Fruit fly (Drosophila melanogaster) whole organism, embryonic: ENCODE results near the gene CG32373.
A peak's percentile ranks its signal among the peaks of the same experiment; 100 is the strongest.

ENCODE experiments used
- Blimp-1 ChIP-seq: fragments of 200-800 bp; sonication (Bioruptor generic); optimal IDR thresholded peaks from 3 replicates; lab custom pipeline; 2018; ENCODE audit warnings: missing biosample characterization, missing genetic modification characterization, mild to moderate bottlenecking, moderate library complexity, missing genetic modification reagents
- CG11695 ChIP-seq: fragments of 200-800 bp; sonication (Bioruptor generic); IDR thresholded peaks from 3 replicates; pipeline ENCODE4 v1.3.6; 2022; ENCODE audit warnings: missing biosample characterization, missing genetic modification characterization
- CG12769 ChIP-seq: fragments of 200-800 bp; sonication (Bioruptor generic); optimal IDR thresholded peaks from 2 replicates; lab custom pipeline; 2019; ENCODE audit warnings: missing biosample characterization, mild to moderate bottlenecking, missing genetic modification characterization, moderate library complexity
- CG13775 ChIP-seq: fragments of 200-800 bp; sonication (Bioruptor generic); optimal IDR thresholded peaks from 3 replicates; lab custom pipeline; 2017; ENCODE audit warnings: missing biosample characterization, mild to moderate bottlenecking, missing genetic modification characterization
- CG13894 ChIP-seq: fragments of 200-800 bp; sonication (Bioruptor generic); optimal IDR thresholded peaks from 3 replicates; lab custom pipeline; 2018; ENCODE audit warnings: missing biosample characterization, mild to moderate bottlenecking, missing genetic modification characterization, moderate library complexity
- CG15514 ChIP-seq: fragments of 200-800 bp; sonication (Bioruptor generic); optimal IDR thresholded peaks from 3 replicates; lab custom pipeline; 2017; ENCODE audit warnings: missing biosample characterization, missing genetic modification characterization, mild to moderate bottlenecking, moderate library complexity, missing genetic modification reagents
- CG1647 ChIP-seq: fragments of 200-800 bp; sonication (Bioruptor generic); optimal IDR thresholded peaks from 3 replicates; lab custom pipeline; 2016; ENCODE audit warnings: missing biosample characterization, missing genetic modification characterization
- CG2116 ChIP-seq: fragments of 200-800 bp; sonication (Bioruptor generic); optimal IDR thresholded peaks from 3 replicates; lab custom pipeline; 2018; ENCODE audit warnings: missing biosample characterization, mild to moderate bottlenecking, missing genetic modification characterization
- CG31365 ChIP-seq: fragments of 200-800 bp; sonication (Bioruptor generic); optimal IDR thresholded peaks from 2 replicates; lab custom pipeline; 2018; ENCODE audit warnings: missing biosample characterization, mild to moderate bottlenecking, missing genetic modification characterization
- CG34224 ChIP-seq: fragments of 200-800 bp; sonication (Bioruptor generic); IDR thresholded peaks from 3 replicates; pipeline ENCODE4 v1.3.6; 2022; ENCODE audit warnings: missing biosample characterization, missing genetic modification characterization; ENCODE audit not compliant: partially characterized antibody
- CG4617 ChIP-seq: fragments of 200-800 bp; sonication (Bioruptor generic); optimal IDR thresholded peaks from 3 replicates; lab custom pipeline; 2016; ENCODE audit warnings: missing biosample characterization, missing genetic modification characterization, borderline replicate concordance
- CG6272 ChIP-seq: fragments of 200-800 bp; sonication (Bioruptor generic); IDR thresholded peaks from 2 replicates; pipeline ENCODE4 v1.3.6; 2022; ENCODE audit warnings: missing biosample characterization, missing genetic modification characterization
- CG6689 ChIP-seq: fragments of 200-800 bp; sonication (Bioruptor generic); IDR thresholded peaks from 2 replicates; pipeline ENCODE4 v1.3.6; 2022; ENCODE audit warnings: missing biosample characterization, missing genetic modification characterization
- CG7839 ChIP-seq: fragments of 200-800 bp; sonication (Bioruptor generic); optimal IDR thresholded peaks from 3 replicates; lab custom pipeline; 2018; ENCODE audit warnings: missing biosample characterization, mild to moderate bottlenecking, missing genetic modification characterization, moderate library complexity
- CG8089 ChIP-seq: fragments of 200-800 bp; sonication (Bioruptor generic); optimal IDR thresholded peaks from 3 replicates; lab custom pipeline; 2016; ENCODE audit warnings: missing biosample characterization, missing genetic modification characterization
- CG8290 ChIP-seq, 3 experiments: fragments of 200-800 bp; sonication (Bioruptor generic); optimal IDR thresholded peaks; 2 replicates each; lab custom pipeline; 2016 to 2019; ENCODE audit warnings: missing biosample characterization in 3 of 3, missing genetic modification characterization in 3 of 3, mild to moderate bottlenecking in 2 of 3, moderate library complexity in 1 of 3
- CG8359 ChIP-seq: fragments of 200-800 bp; sonication (Bioruptor generic); optimal IDR thresholded peaks from 2 replicates; lab custom pipeline; 2017; ENCODE audit warnings: missing biosample characterization, mild to moderate bottlenecking, missing genetic modification characterization, borderline replicate concordance
- CG8924 ChIP-seq: fragments of 200-800 bp; optimal IDR thresholded peaks from 3 replicates; lab custom pipeline; 2019; ENCODE audit warnings: missing biosample characterization, mild to moderate bottlenecking, missing genetic modification characterization, moderate library complexity
- Dip3 ChIP-seq: fragments of 200-800 bp; sonication (Bioruptor generic); optimal IDR thresholded peaks from 3 replicates; lab custom pipeline; 2016; ENCODE audit warnings: missing biosample characterization, missing genetic modification characterization
- Gsc ChIP-seq: fragments of 200-800 bp; sonication (Bioruptor generic); IDR thresholded peaks from 2 replicates; pipeline ENCODE4 v1.3.6; 2022; ENCODE audit warnings: missing biosample characterization, missing genetic modification characterization
- Hmr ChIP-seq: fragments of 200-800 bp; sonication (Bioruptor generic); optimal IDR thresholded peaks from 3 replicates; lab custom pipeline; 2017; ENCODE audit warnings: mild to moderate bottlenecking, missing biosample characterization, missing genetic modification reagents, missing genetic modification characterization
- Hmx ChIP-seq: fragments of 200-800 bp; sonication (Bioruptor generic); optimal IDR thresholded peaks from 2 replicates; lab custom pipeline; 2016; ENCODE audit warnings: missing biosample characterization, missing genetic modification characterization
- Hr3 ChIP-seq: fragments of 200-800 bp; sonication (Bioruptor generic); optimal IDR thresholded peaks from 3 replicates; lab custom pipeline; 2016; ENCODE audit warnings: missing biosample characterization, missing genetic modification characterization
- Sox100B ChIP-seq: fragments of 200-800 bp; sonication (Bioruptor generic); optimal IDR thresholded peaks from 3 replicates; lab custom pipeline; 2018; ENCODE audit warnings: missing biosample characterization, mild to moderate bottlenecking, missing genetic modification characterization
- TFAM ChIP-seq: fragments of 200-800 bp; sonication (Bioruptor generic); optimal IDR thresholded peaks from 2 replicates; lab custom pipeline; 2017; ENCODE audit warnings: missing biosample characterization, missing genetic modification characterization, inconsistent platforms
- Xbp1 ChIP-seq: fragments of 200-800 bp; sonication (Bioruptor generic); optimal IDR thresholded peaks from 3 replicates; lab custom pipeline; 2016; ENCODE audit warnings: missing biosample characterization, mild to moderate bottlenecking, missing genetic modification characterization
- abd-A ChIP-seq: fragments of 200-800 bp; sonication (Bioruptor generic); optimal IDR thresholded peaks from 3 replicates; lab custom pipeline; 2019; ENCODE audit warnings: missing biosample characterization, mild to moderate bottlenecking, missing genetic modification characterization, moderate library complexity
- chinmo ChIP-seq: fragments of 200-800 bp; sonication (Bioruptor generic); IDR thresholded peaks from 4 replicates; pipeline ENCODE4 v1.3.6; 2022; ENCODE audit warnings: missing biosample characterization, missing genetic modification characterization; ENCODE audit not compliant: partially characterized antibody
- da ChIP-seq: fragments of 200-800 bp; sonication (Bioruptor generic); optimal IDR thresholded peaks from 2 replicates; lab custom pipeline; 2016; ENCODE audit warnings: missing biosample characterization, missing genetic modification characterization
- dmrt11E ChIP-seq: fragments of 200-800 bp; sonication (Bioruptor generic); optimal IDR thresholded peaks from 3 replicates; lab custom pipeline; 2018; ENCODE audit warnings: missing biosample characterization, mild to moderate bottlenecking, missing genetic modification characterization, moderate library complexity
- dpn ChIP-seq, 2 experiments: fragments of 200-800 bp; sonication (Bioruptor generic); optimal IDR thresholded peaks; 3 replicates each; lab custom pipeline; 2016; ENCODE audit warnings: missing biosample characterization in 2 of 2, missing genetic modification characterization in 2 of 2
- grn ChIP-seq: fragments of 200-800 bp; sonication (Bioruptor generic); optimal IDR thresholded peaks from 3 replicates; lab custom pipeline; 2017; ENCODE audit warnings: missing biosample characterization, missing genetic modification characterization
- gsb-n ChIP-seq: fragments of 200-800 bp; sonication (Bioruptor generic); optimal IDR thresholded peaks from 3 replicates; lab custom pipeline; 2018; ENCODE audit warnings: missing biosample characterization, mild to moderate bottlenecking, missing genetic modification characterization
- kni ChIP-seq: fragments of 200-800 bp; sonication (Bioruptor generic); optimal IDR thresholded peaks from 3 replicates; lab custom pipeline; 2017; ENCODE audit warnings: mild to moderate bottlenecking, missing biosample characterization, missing genetic modification reagents, missing genetic modification characterization
- lab ChIP-seq: fragments of 200-800 bp; sonication (Bioruptor generic); optimal IDR thresholded peaks from 3 replicates; lab custom pipeline; 2017; ENCODE audit warnings: missing biosample characterization, missing genetic modification characterization, mild to moderate bottlenecking, moderate library complexity, missing genetic modification reagents
- lilli ChIP-seq: fragments of 200-800 bp; sonication (Bioruptor generic); optimal IDR thresholded peaks from 3 replicates; lab custom pipeline; 2016; ENCODE audit warnings: missing biosample characterization, missing genetic modification characterization
- nau ChIP-seq: fragments of 200-800 bp; sonication (Bioruptor generic); optimal IDR thresholded peaks from 3 replicates; lab custom pipeline; 2017; ENCODE audit warnings: missing biosample characterization, mild to moderate bottlenecking, missing genetic modification characterization, missing genetic modification reagents
- oc ChIP-seq: fragments of 200-800 bp; sonication (Bioruptor generic); optimal IDR thresholded peaks from 2 replicates; lab custom pipeline; 2018; ENCODE audit warnings: missing biosample characterization, mild to moderate bottlenecking, missing genetic modification characterization, moderate library complexity
- pita ChIP-seq: fragments of 200-800 bp; sonication (Bioruptor generic); optimal IDR thresholded peaks from 2 replicates; lab custom pipeline; 2017; ENCODE audit warnings: missing biosample characterization, mild to moderate bottlenecking, missing genetic modification characterization
- pum ChIP-seq: fragments of 200-800 bp; sonication (Bioruptor generic); optimal IDR thresholded peaks from 2 replicates; lab custom pipeline; 2016; ENCODE audit warnings: missing biosample characterization, missing genetic modification characterization
- repo ChIP-seq: fragments of 200-800 bp; sonication (Bioruptor generic); optimal IDR thresholded peaks from 2 replicates; lab custom pipeline; 2016; ENCODE audit warnings: missing biosample characterization, missing genetic modification characterization
- shn ChIP-seq: fragments of 200-800 bp; sonication (Bioruptor generic); optimal IDR thresholded peaks from 3 replicates; lab custom pipeline; 2016; ENCODE audit warnings: missing biosample characterization, missing genetic modification characterization
- sqz ChIP-seq: fragments of 200-800 bp; sonication (Bioruptor generic); optimal IDR thresholded peaks from 3 replicates; lab custom pipeline; 2018; ENCODE audit warnings: missing biosample characterization, mild to moderate bottlenecking, missing genetic modification characterization
- toy ChIP-seq: fragments of 200-800 bp; sonication (Bioruptor generic); IDR thresholded peaks from 2 replicates; pipeline ENCODE4 v1.3.6; 2022; ENCODE audit warnings: missing biosample characterization, missing genetic modification characterization
- vvl ChIP-seq: fragments of 200-800 bp; sonication (Bioruptor generic); IDR thresholded peaks from 2 replicates; pipeline ENCODE4 v1.3.6; 2022; ENCODE audit warnings: missing biosample characterization, missing genetic modification characterization
- z ChIP-seq: fragments of 200-800 bp; sonication (Bioruptor generic); IDR thresholded peaks from 3 replicates; pipeline ENCODE4 v1.3.6; 2022; ENCODE audit warnings: missing biosample characterization, missing genetic modification characterization

The CG32373 gene

DNA sequence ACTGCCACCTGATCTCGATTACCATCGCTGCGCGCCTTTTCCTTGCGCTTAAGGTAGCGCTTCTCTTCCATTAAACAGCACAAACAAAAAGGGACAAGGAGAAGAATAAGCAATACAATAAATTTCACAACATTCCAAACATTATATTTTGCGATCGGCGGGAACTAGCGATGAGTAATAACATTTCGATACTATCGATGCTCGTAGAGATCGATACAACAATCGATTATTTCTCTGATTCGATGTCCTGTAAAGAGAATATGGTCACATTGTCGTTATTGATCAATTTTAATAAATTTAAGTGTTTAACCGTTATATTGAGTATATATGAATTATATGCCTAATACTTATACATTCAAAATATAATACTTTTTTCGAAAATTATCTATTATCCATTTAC, 75.9 kb downstream of the CG32373 start, which contains the start of gene CG7457 (continued):
- TF ChIP-seq CG15514 (peak; percentile 15), z (GFP tag; lab: Robert Waterston, UW) (no peak), Gsc (GFP tag; lab: Robert Waterston, UW) (no peak)
- TF ChIP-seq, all 482 proteins: peak for 63

dm6 chr3L:7726690-7727089, 76.3 kb downstream of the CG32373 start:
- no peak for TF ChIP-seq pum (GFP tag; lab: Kevin White, UChicago)
- no peak for TF ChIP-seq lilli (GFP tag; lab: Kevin White, UChicago)
- peak; percentile 93 for TF ChIP-seq CG13894 (tag; lab: Kevin White, UChicago)
- no peak for TF ChIP-seq CG6689 (GFP tag; lab: Robert Waterston, UW)

DNA sequence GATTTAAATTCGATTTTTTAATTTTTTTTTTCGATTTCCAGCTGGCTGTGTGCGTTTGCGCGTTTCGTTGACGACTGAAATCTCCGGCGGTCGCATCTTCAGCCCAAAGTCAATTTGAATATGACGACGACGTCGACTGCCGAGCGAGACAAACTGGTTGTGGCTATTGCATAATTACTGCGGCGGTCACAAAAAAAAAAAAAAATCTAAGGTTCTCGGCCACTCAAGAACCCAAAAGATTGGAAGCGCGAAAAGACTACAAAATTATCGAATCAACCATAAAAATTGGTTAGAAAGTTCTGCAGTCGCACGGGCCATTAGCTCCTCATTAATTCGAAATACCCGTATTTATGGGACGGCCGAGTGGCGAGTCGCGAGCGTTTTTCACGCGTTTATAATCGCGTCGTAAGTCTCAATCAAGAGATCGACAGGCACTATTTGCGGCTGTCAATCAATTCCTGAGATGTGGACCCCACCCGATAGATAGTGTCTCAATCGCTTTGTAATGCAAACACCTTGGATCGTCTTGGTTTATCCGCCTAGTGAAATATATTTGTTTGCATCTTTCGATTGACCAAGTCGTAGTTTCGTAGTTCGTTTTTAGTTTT, 81.9 kb downstream of the CG32373 start, which contains the start of gene CG8492:
TSS of gene CG8492 (minus strand) at position 51 of the 608 bp plus-strand sequence.
- no peak for TF ChIP-seq repo
- TF ChIP-seq Xbp1 (GFP tag; lab: Kevin White, UChicago) = no peak
- no peak for TF ChIP-seq gsb-n (tag; lab: Kevin White, UChicago)
- no peak for TF ChIP-seq CG7839 (tag; lab: Kevin White, UChicago)
- no peak for TF ChIP-seq dpn (GFP tag; optimal IDR thresholded peaks at IDR 0.05; lab: Kevin White, UChicago)
- no peak for TF ChIP-seq lab (GFP tag; lab: Kevin White, UChicago)
- no peak for TF ChIP-seq Blimp-1 (GFP tag; lab: Kevin White, UChicago)
- TF ChIP-seq CG4617 (GFP tag; lab: Kevin White, UChicago) = no peak
- TF ChIP-seq shn (GFP tag; lab: Kevin White, UChicago) = no peak
- peak; percentile 63; the same call in 2 of the 4 replicates for TF ChIP-seq chinmo (GFP tag; lab: Robert Waterston, UW)
- TF ChIP-seq Hmx = no peak
- TF ChIP-seq toy = no peak
- peak; percentile 98 for TF ChIP-seq CG8359 (GFP tag; lab: Kevin White, UChicago)
- no peak for TF ChIP-seq TFAM
- no peak for TF ChIP-seq CG31365
- TF ChIP-seq pita (GFP tag; lab: Kevin White, UChicago) = no peak
- no peak for TF ChIP-seq CG8089
- TF ChIP-seq vvl (GFP tag; lab: Robert Waterston, UW) = peak; percentile 53; the same call in 1 of the 2 replicates
- TF ChIP-seq dmrt11E = no peak
- peak; percentile 43 for TF ChIP-seq sqz (GFP tag; lab: Kevin White, UChicago)
- TF ChIP-seq Hr3 = no peak

DNA sequence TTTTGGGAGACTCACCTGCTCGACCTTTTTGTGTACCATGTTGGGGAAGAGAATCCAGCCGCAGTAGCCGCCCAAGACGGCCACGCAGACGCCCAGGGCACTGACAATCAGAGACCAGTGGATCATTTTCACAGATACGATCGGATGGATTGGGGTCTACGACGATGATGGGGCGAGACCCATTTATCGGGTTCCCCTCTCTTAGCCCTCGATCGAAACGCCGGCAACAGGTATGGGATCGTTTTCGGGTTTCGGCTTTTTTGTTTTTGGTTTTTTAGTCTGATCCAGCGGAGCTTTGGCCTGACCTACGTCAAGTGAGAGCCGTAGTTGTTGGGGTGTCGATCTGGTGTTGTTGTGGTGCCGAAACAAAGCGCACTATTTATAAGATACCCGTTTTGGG, 91.6 kb downstream of the CG32373 start:
- no peak for TF ChIP-seq CG2116
- no peak for TF ChIP-seq Sox100B (GFP tag; lab: Kevin White, UChicago)
- TF ChIP-seq nau (GFP tag; lab: Kevin White, UChicago) = no peak
- TF ChIP-seq oc (tag; lab: Kevin White, UChicago) = peak; percentile 76
- TF ChIP-seq Dip3 (GFP tag; lab: Kevin White, UChicago) = no peak
- TF ChIP-seq CG13775 = no peak
- no peak for TF ChIP-seq CG6272 (GFP tag; lab: Robert Waterston, UW)
- TF ChIP-seq grn (GFP tag; lab: Kevin White, UChicago) = peak; percentile 84
- TF ChIP-seq Hmr (GFP tag; lab: Kevin White, UChicago) = no peak
- no peak for TF ChIP-seq CG1647 (GFP tag; lab: Kevin White, UChicago)
- TF ChIP-seq CG34224 (GFP tag; lab: Robert Waterston, UW) = no peak
- peak; percentile 9 for TF ChIP-seq sqz (GFP tag; lab: Kevin White, UChicago)
- TF ChIP-seq abd-A (tag; lab: Kevin White, UChicago) = peak; percentile 4
- no peak for TF ChIP-seq CG8924 (tag; lab: Kevin White, UChicago)
- TF ChIP-seq kni (GFP tag; lab: Kevin White, UChicago) = peak; percentile 77
- no peak for TF ChIP-seq da (GFP tag; lab: Kevin White, UChicago)
- TF ChIP-seq CG8290 (GFP tag; optimal IDR thresholded peaks at IDR 0.05; lab: Kevin White, UChicago) = peak; percentile 21
- no peak for TF ChIP-seq CG8290 (tag; optimal IDR thresholded peaks at IDR 0.05; lab: Kevin White, UChicago)
- peak; percentile 64 for TF ChIP-seq CG12769
- 0 out of 3 replicates have a peak, but pooled peaks have one; percentile 13 for TF ChIP-seq CG11695 (GFP tag; lab: Robert Waterston, UW)
